Worm (Caenorhabditis elegans) whole organism, early embryonic: ENCODE measurements around the gene C27D8.2.
"Not testable (repeated sequence)": the region's sequence is repeated elsewhere in the genome, so short reads cannot be mapped to it uniquely, and the experiment has no call there.

ENCODE experiments used
- B0310.2 ChIP-seq: sonication (generic microtip); optimal IDR thresholded peaks from 2 replicates; lab custom pipeline; 2016; ENCODE audit warnings: mild to moderate bottlenecking, missing genetic modification characterization, missing compliant biosample characterization
- F13C5.2 ChIP-seq: sonication (generic microtip); optimal IDR thresholded peaks from 2 replicates; lab custom pipeline; 2017; ENCODE audit warnings: mild to moderate bottlenecking, missing genetic modification characterization, inconsistent platforms, missing compliant biosample characterization
- aly-1 ChIP-seq: sonication (generic microtip); optimal IDR thresholded peaks from 2 replicates; lab custom pipeline; 2016; ENCODE audit warnings: missing genetic modification characterization, missing compliant biosample characterization
- ama-1 ChIP-seq: fragments of 150-350 bp; optimal IDR thresholded peaks from 2 replicates; lab custom pipeline; 2014
- ceh-13 ChIP-seq: fragments of 200-800 bp; sonication (Bioruptor generic); optimal IDR thresholded peaks from 2 replicates; lab custom pipeline; 2018; ENCODE audit warnings: mild to moderate bottlenecking, missing genetic modification characterization, missing compliant biosample characterization
- ceh-36 ChIP-seq: sonication (generic microtip); optimal IDR thresholded peaks from 2 replicates; lab custom pipeline; 2016; ENCODE audit warnings: missing genetic modification characterization, inconsistent platforms, missing compliant biosample characterization
- ets-7 ChIP-seq: sonication (generic microtip); optimal IDR thresholded peaks from 2 replicates; lab custom pipeline; 2016; ENCODE audit warnings: missing genotype, missing genetic modification characterization, missing compliant biosample characterization
- flt-1 ChIP-seq: fragments of 200-800 bp; sonication (Bioruptor generic); IDR thresholded peaks from 2 replicates; pipeline ENCODE4 v1.3.6; 2022; ENCODE audit warnings: missing genetic modification characterization, missing compliant biosample characterization
- hmbx-1 ChIP-seq: sonication (generic microtip); optimal IDR thresholded peaks from 2 replicates; lab custom pipeline; 2016; ENCODE audit warnings: mild to moderate bottlenecking, missing genetic modification characterization, missing compliant biosample characterization
- hmg-4 ChIP-seq: fragments of 200-800 bp; sonication (Bioruptor generic); optimal IDR thresholded peaks from 2 replicates; lab custom pipeline; 2018; ENCODE audit warnings: mild to moderate bottlenecking, missing genetic modification characterization, missing compliant biosample characterization
- hnd-1 ChIP-seq: sonication (generic microtip); optimal IDR thresholded peaks from 2 replicates; lab custom pipeline; 2016; ENCODE audit warnings: missing genetic modification characterization, missing compliant biosample characterization
- pes-1 ChIP-seq: fragments of 200-800 bp; sonication (Bioruptor generic); IDR thresholded peaks from 2 replicates; pipeline ENCODE4 v1.3.6; 2022; ENCODE audit warnings: missing genetic modification reagents, missing genetic modification characterization, missing compliant biosample characterization
- scrt-1 ChIP-seq: fragments of 200-800 bp; sonication (Bioruptor generic); IDR thresholded peaks from 2 replicates; pipeline ENCODE4 v1.3.6; 2022; ENCODE audit warnings: missing genetic modification characterization, missing compliant biosample characterization
- sea-1 ChIP-seq: fragments of 200-800 bp; sonication (Bioruptor generic); conservative IDR thresholded peaks from 2 replicates; pipeline ENCODE4 v1.3.6; 2022; ENCODE audit warnings: missing genetic modification characterization, missing compliant biosample characterization
- tbx-11 ChIP-seq: fragments of 200-800 bp; sonication (Bioruptor generic); IDR thresholded peaks from 2 replicates; pipeline ENCODE4 v1.3.6; 2022; ENCODE audit warnings: missing genetic modification characterization, missing compliant biosample characterization
- tbx-37 ChIP-seq: fragments of 200-800 bp; sonication (Bioruptor generic); conservative IDR thresholded peaks from 2 replicates; pipeline ENCODE4 v1.3.6; 2022; ENCODE audit warnings: missing genetic modification reagents, missing genetic modification characterization, missing compliant biosample characterization
- tra-4 ChIP-seq: sonication (generic microtip); optimal IDR thresholded peaks from 2 replicates; lab custom pipeline; 2017; ENCODE audit warnings: missing genetic modification characterization, missing compliant biosample characterization

Gene C27D8.2

DNA sequence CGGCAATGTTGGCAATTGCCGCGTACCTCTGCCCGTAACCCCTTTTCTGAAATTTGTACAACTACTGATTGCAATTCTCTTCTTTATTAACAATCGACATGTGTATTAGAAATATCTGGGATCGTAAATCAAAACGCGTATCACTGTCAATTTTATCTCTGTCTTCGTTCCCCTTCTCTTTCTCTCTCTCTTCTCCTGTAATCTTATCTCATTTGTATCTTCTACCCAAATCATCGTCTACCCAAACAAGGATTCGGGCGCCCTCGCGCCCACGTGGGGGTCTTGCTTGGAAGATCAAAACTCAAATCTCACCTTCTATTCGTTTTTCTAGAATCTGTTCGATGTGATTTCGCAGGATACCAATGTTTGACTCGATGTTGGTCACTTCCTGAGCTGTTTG, at the start of gene C27D8.2:
Gene C27D8.2 (plus strand): TSS at position 222 of the 400 bp plus-strand sequence.
- no peak for TF ChIP-seq F13C5.2 (tag; lab: Kevin White, UChicago)
- no peak for TF ChIP-seq tbx-11 (GFP tag; lab: Robert Waterston, UW)
- TF ChIP-seq B0310.2 (tag; lab: Kevin White, UChicago): no peak
- no peak for TF ChIP-seq hmbx-1
- TF ChIP-seq tbx-37: no peak
- no peak for TF ChIP-seq sea-1
- no peak for TF ChIP-seq pes-1 (GFP tag; lab: Robert Waterston, UW)
- no peak for TF ChIP-seq ama-1
- TF ChIP-seq aly-1: no peak
- TF ChIP-seq scrt-1 (GFP tag; lab: Robert Waterston, UW): no peak
- no peak for TF ChIP-seq tra-4
- TF ChIP-seq hnd-1: no peak
- no peak for TF ChIP-seq ets-7
- no peak for TF ChIP-seq flt-1 (GFP tag; lab: Robert Waterston, UW)
- no peak for TF ChIP-seq hmg-4 (GFP tag; lab: Kevin White, UChicago)
- TF ChIP-seq ceh-36 (tag; lab: Kevin White, UChicago): no peak
- TF ChIP-seq ceh-13 (GFP tag; lab: Kevin White, UChicago): no peak

DNA sequence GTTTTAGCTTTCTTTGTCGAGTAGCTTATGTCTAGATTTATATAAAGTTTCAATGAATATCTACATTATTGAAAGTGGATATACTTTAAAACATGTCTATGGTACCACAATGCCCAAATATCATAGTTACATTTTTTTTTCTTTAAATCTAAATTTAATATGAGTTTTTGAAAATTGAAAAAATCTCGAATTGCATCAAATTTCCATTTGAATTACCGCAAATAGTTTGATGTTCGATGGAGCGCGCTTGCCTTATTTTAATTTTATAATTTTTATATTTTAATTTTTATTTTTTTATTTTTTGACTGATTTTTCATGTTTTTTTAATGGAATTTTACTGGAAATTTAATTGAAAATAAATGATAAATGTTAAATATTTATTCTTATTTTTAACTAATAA, 36.3 kb upstream of the C27D8.2 start, which contains the start of gene T23B5.4:
Gene T23B5.4 (plus strand): TSS at position 301 of the 400 bp plus-strand sequence.
- TF ChIP-seq tbx-37 (no peak), sea-1 (no peak), pes-1 (GFP tag; lab: Robert Waterston, UW) (no peak), tra-4 (no peak)

DNA sequence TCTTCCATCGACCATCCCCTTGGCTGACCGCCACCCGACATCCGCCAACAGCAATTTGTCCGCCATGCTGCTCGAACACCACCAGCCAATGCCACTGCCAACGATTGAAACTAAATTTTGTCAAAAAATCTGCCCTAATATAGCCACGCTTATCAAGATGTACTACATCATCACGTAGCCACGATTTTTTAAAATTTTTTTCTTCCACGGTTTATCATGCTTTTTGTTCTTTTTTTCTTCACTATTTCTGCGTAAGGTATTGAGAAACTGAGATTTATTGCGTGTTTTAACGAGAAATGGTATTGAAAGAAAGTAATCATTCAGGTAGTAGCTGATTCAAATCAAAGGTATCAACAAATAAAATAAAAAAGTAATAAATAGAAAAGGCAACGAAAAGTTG, 33.9 kb upstream of the C27D8.2 start, which contains the start of gene T23B5.6:
Gene T23B5.6 (minus strand): TSS at position 101 of the 400 bp plus-strand sequence.
- not testable (repeated sequence) for TF ChIP-seq ama-1; B0310.2 (tag; lab: Kevin White, UChicago); sea-1

DNA sequence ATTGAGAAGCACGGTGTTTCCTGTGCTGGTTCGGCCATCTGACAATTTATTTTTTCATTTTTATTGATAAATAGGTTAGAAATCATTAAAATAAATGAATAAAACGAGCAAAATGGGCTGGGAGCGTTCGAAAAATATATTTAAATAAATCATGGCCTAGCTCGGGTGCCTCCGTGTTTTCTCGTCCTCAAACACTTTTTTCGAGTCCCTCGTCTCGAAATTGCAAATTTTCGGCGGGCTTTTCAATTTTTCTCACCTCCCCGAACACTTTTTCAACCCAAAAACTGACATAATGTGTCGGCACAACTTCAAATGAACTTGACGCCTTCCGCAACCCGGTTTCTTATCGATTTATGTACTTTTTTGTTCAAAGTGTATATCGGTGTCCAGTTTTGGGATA, 26.7 kb upstream of the C27D8.2 start, which contains the start of gene prmt-9:
Gene prmt-9 (minus strand): TSS at position 38 of the 400 bp plus-strand sequence.
- TF ChIP-seq tra-4 (no peak), F13C5.2 (tag; lab: Kevin White, UChicago) (no peak), pes-1 (GFP tag; lab: Robert Waterston, UW) (no peak), aly-1 (no peak)

DNA sequence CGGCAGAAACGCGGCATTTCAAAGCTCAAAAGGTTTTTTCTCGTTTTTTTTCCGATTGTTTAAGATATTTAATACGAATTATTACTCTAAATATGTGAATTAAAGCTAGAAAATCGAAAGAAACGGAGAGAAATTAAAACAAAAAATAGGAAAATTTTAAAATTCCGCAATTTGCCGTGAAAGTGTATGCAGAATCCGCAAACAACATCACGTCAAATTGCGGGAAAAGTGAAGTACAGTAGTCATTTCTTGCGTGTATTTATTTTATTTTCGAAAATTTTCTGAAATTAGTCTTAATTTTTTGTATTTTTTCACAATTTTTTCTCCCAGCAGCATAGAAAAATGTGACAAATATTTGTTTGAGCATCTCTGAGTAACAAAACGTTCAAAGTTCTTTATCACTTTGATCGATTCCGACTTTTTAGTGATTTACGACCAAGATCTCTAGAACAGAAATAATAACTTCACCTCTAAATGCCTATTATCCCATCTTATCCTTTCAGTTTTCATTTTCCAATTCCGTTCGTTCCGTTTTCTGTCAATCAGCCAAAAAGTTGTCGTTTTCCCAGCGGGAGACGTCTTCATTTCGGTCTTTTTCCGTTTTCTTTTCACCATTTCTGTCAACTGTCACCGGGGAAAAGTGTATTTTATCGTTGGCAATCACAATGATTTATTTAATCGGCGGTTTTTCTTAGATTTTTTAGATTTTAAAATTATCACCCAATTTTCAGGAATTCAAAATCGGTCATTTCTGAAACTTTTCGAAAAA, 26.0 kb upstream of the C27D8.2 start:
- TF ChIP-seq hmbx-1 (no peak), F13C5.2 (tag; lab: Kevin White, UChicago) (no peak), flt-1 (GFP tag; lab: Robert Waterston, UW) (no peak), tbx-11 (GFP tag; lab: Robert Waterston, UW) (no peak)

DNA sequence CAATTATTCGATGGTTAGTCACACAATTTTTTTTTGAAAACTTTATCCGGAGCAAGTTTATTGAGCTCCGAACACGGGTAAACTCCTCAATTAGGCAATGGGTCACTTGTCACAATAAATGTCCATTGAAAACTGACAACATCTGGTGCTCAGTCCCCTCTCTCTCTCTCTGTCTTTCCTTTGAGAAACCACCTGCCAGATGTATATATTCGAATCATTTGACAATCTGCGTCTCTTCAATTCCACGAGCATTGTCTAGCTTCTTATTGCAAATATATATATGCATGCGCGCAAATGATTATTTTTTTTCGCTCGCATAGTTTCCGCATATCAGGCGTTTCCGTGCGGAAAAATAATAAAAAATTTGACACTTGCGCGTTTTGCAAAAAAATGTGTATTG, 25.2 kb upstream of the C27D8.2 start:
- TF ChIP-seq flt-1 (GFP tag; lab: Robert Waterston, UW) (no peak), hnd-1 (no peak), B0310.2 (tag; lab: Kevin White, UChicago) (no peak), hmg-4 (GFP tag; lab: Kevin White, UChicago) (no peak), scrt-1 (GFP tag; lab: Robert Waterston, UW) (no peak), hmbx-1 (no peak)

DNA sequence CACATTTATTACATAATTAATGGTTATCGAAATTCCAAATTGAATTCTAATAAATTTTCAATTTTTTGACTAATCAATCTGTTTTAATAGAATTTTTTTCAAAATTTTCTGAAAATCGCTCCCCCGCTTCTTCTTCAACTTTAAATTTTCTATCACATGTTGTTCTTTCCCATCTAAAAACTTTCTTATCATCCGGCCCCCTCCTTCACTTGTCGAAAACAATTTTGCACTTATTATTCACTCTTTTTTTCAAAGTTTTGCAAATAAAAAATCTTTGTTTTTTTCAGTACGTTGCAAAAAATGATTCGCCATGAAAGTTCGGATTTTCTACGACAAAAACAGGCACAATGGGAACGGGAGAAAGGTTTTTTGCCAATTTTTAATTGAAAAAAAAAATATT, 22.6 kb upstream of the C27D8.2 start, which contains the start of gene T23B5.3:
Gene T23B5.3 (plus strand): TSS at position 301 of the 400 bp plus-strand sequence.
- no peak for TF ChIP-seq pes-1 (GFP tag; lab: Robert Waterston, UW)
- no peak for TF ChIP-seq scrt-1 (GFP tag; lab: Robert Waterston, UW)
- no peak for TF ChIP-seq hmbx-1
- TF ChIP-seq ceh-36 (tag; lab: Kevin White, UChicago): no peak
- no peak for TF ChIP-seq aly-1
- no peak for TF ChIP-seq flt-1 (GFP tag; lab: Robert Waterston, UW)
- TF ChIP-seq ets-7: no peak
- no peak for TF ChIP-seq tbx-37
- no peak for TF ChIP-seq F13C5.2 (tag; lab: Kevin White, UChicago)
- no peak for TF ChIP-seq tra-4
- no peak for TF ChIP-seq B0310.2 (tag; lab: Kevin White, UChicago)
- TF ChIP-seq hnd-1: no peak
- TF ChIP-seq tbx-11 (GFP tag; lab: Robert Waterston, UW): no peak
- TF ChIP-seq ceh-13 (GFP tag; lab: Kevin White, UChicago): no peak
- TF ChIP-seq sea-1: no peak
- no peak for TF ChIP-seq hmg-4 (GFP tag; lab: Kevin White, UChicago)
- no peak for TF ChIP-seq ama-1

DNA sequence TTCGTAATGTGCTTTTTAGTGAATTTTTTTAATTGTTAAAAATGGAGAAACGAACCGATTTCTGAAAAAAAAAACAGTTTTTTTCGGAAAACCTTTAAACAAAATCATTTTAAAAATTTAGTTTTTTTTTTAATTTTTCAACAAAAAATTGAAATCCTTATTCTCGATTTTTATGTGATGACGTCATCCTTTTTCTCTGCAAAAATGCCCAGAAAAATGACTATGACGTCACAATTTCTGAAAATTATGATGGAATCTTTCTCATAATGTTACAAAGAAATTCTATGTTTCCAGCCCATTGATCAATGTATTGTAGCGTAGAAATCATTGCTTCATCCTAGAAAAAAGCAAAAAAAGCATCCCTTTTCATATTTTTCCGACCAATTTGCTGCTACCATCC, 21.7 kb upstream of the C27D8.2 start:
- TF ChIP-seq tra-4: no peak
- no peak for TF ChIP-seq hnd-1
- TF ChIP-seq flt-1 (GFP tag; lab: Robert Waterston, UW): no peak
- TF ChIP-seq sea-1: no peak
- TF ChIP-seq B0310.2 (tag; lab: Kevin White, UChicago): no peak

DNA sequence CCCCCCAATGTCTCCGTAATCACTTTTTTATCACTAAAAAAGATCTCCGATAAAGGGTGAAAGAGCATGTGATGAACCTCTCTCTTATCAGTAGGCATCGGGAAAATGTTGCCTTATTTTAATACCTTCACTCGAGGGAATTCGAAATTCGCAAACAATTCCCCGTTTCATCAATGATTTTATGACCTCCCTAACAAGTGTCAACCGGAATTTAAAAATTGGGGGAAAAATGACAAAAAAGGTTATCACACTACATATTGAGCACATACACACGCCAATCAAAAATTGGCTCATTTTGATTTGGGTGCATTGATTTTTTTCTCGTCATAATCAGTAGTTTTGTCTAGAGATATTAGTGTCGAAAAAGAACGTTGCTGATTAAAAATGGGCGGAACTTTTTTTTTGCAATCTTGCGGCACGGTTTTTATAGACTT, 21.3 kb upstream of the C27D8.2 start:
- TF ChIP-seq flt-1 (GFP tag; lab: Robert Waterston, UW): no peak
- TF ChIP-seq sea-1: 0 out of 2 replicates have a peak, but pooled peaks have one; percentile 31
